Fruit fly (Drosophila melanogaster): ENCODE data around the gene HP4.

Gene HP4

DNA sequence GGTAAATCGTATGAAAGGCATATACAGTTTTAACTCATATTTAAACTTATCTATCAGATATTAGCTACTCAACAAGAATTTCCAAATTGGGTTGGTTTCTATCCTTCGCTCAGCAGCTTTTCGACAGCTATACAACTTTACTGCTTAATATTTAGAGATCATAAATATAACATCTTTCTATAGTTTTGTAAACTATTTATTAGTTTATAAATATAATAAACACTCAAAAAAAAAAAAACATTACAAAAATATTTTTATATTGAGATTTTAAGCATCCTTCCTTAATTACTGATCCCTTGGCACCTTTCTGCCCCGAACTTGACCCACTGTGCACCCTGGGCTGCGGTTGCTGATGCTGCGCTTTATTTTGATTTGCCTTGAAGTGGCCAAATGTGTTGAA, 23.0 kb downstream of the HP4 start (continued):
- TF ChIP-seq Bgb (GFP tag; IDR thresholded peaks at IDR 0.05; ENCODE audit: partially characterized antibody), result no peak
- peak; percentile 73 for TF ChIP-seq CG16815 (GFP tag; optimal IDR thresholded peaks at IDR 0.05)
- TF ChIP-seq NK7.1 (GFP tag; optimal IDR thresholded peaks at IDR 0.05), result no peak
- no peak for TF ChIP-seq knrl (GFP tag; IDR thresholded peaks at IDR 0.05; ENCODE audit: partially characterized antibody)
- no peak for TF ChIP-seq Chrac-16 (GFP tag; optimal IDR thresholded peaks at IDR 0.05)
- TF ChIP-seq CG10979 (tag; optimal IDR thresholded peaks at IDR 0.05), result peak; percentile 69
- peak; percentile 42 for TF ChIP-seq dmrt99B (tag; optimal IDR thresholded peaks at IDR 0.05)
- TF ChIP-seq MTF-1 (GFP tag; optimal IDR thresholded peaks at IDR 0.05; ENCODE audit: borderline replicate concordance), result no peak
- TF ChIP-seq Sin3A (optimal IDR thresholded peaks at IDR 0.05), result no peak
- TF ChIP-seq org-1 (GFP tag; optimal IDR thresholded peaks at IDR 0.05), result no peak
- no peak for TF ChIP-seq jigr1 (GFP tag; IDR thresholded peaks at IDR 0.05)
- TF ChIP-seq Trl (optimal IDR thresholded peaks at IDR 0.05), result no peak
- TF ChIP-seq Trl (GFP tag; optimal IDR thresholded peaks at IDR 0.05), result no peak
- no peak for TF ChIP-seq CG15479 (GFP tag; optimal IDR thresholded peaks at IDR 0.05)
- TF ChIP-seq Dref (GFP tag; IDR thresholded peaks at IDR 0.05), result no peak
- TF ChIP-seq CG7963 (GFP tag; IDR thresholded peaks at IDR 0.05; ENCODE audit: partially characterized antibody), result no peak
- no peak for TF ChIP-seq CG8281 (tag; optimal IDR thresholded peaks at IDR 0.05)
- TF ChIP-seq CkIIα-i1 (GFP tag; IDR thresholded peaks at IDR 0.05), result no peak
- TF ChIP-seq CG17359 (tag; optimal IDR thresholded peaks at IDR 0.05), result no peak
- no peak for TF ChIP-seq fd3F (GFP tag; optimal IDR thresholded peaks at IDR 0.05)
- no peak for TF ChIP-seq CG31388 (GFP tag; optimal IDR thresholded peaks at IDR 0.05)
- TF ChIP-seq seq (GFP tag; IDR thresholded peaks at IDR 0.05), result no peak
- no peak for TF ChIP-seq CG2116 (GFP tag; optimal IDR thresholded peaks at IDR 0.05)
- TF ChIP-seq CG4820 (GFP tag; optimal IDR thresholded peaks at IDR 0.05), result peak; percentile 29
- no peak for TF ChIP-seq Abd-B (GFP tag; optimal IDR thresholded peaks at IDR 0.05)
- peak; percentile 7 for TF ChIP-seq PHDP (tag; optimal IDR thresholded peaks at IDR 0.05)
- no peak for TF ChIP-seq CG16863 (GFP tag; optimal IDR thresholded peaks at IDR 0.05)
- TF ChIP-seq CG2199 (GFP tag; IDR thresholded peaks at IDR 0.05), result no peak
- no peak for TF ChIP-seq gcm (GFP tag; optimal IDR thresholded peaks at IDR 0.05)
- no peak for TF ChIP-seq CG6854 (GFP tag; optimal IDR thresholded peaks at IDR 0.05)
- TF ChIP-seq sob (GFP tag; IDR thresholded peaks at IDR 0.05), result no peak
- TF ChIP-seq zfh1 (GFP tag; IDR thresholded peaks at IDR 0.05), result no peak
- TF ChIP-seq CG3847 (GFP tag; IDR thresholded peaks at IDR 0.05), result no peak
- no peak for TF ChIP-seq CG7987 (GFP tag; optimal IDR thresholded peaks at IDR 0.05)
- no peak for TF ChIP-seq Hey (tag; optimal IDR thresholded peaks at IDR 0.05)
- TF ChIP-seq hb (GFP tag; IDR thresholded peaks at IDR 0.05; ENCODE audit: partially characterized antibody), result no peak
- no peak for TF ChIP-seq Dip2 (GFP tag; IDR thresholded peaks at IDR 0.05)
- no peak for TF ChIP-seq Opbp (GFP tag; IDR thresholded peaks at IDR 0.05; ENCODE audit: partially characterized antibody)
- peak; percentile 4 for TF ChIP-seq CG1602 (GFP tag; optimal IDR thresholded peaks at IDR 0.05)
- TF ChIP-seq HmgD (GFP tag; optimal IDR thresholded peaks at IDR 0.05), result no peak
- no peak for TF ChIP-seq HLH4C (GFP tag; IDR thresholded peaks at IDR 0.05; ENCODE audit: partially characterized antibody)
- TF ChIP-seq repo (GFP tag; optimal IDR thresholded peaks at IDR 0.05), result no peak
- no peak for TF ChIP-seq HHEX (GFP tag; optimal IDR thresholded peaks at IDR 0.05)
- TF ChIP-seq Hr78 (GFP tag; optimal IDR thresholded peaks at IDR 0.05), result no peak
- no peak for TF ChIP-seq unc-4 (GFP tag; IDR thresholded peaks at IDR 0.05; ENCODE audit: partially characterized antibody)
- no peak for TF ChIP-seq gsb (GFP tag; IDR thresholded peaks at IDR 0.05)
- no peak for TF ChIP-seq CG1832 (GFP tag; optimal IDR thresholded peaks at IDR 0.05)
- TF ChIP-seq Oli (tag; optimal IDR thresholded peaks at IDR 0.05), result peak; percentile 44
- TF ChIP-seq Awh (GFP tag; IDR thresholded peaks at IDR 0.05), result no peak
- no peak for TF ChIP-seq usp (GFP tag; optimal IDR thresholded peaks at IDR 0.05)
- no peak for TF ChIP-seq sc (optimal IDR thresholded peaks at IDR 0.05)
- TF ChIP-seq sc (GFP tag; optimal IDR thresholded peaks at IDR 0.05), result no peak

All from whole organism, embryonic.